Worm (Caenorhabditis elegans): ENCODE measurements around the gene F17C11.4.

ce11 chrV:10942161-10942560 lies 9.5 kb upstream of the F17C11.4 start, which contains the start of gene zip-9:
- TF ChIP-seq zag-1 (tag; optimal IDR thresholded peaks at IDR 0.05) (no peak), blmp-1 (tag; optimal IDR thresholded peaks at IDR 0.05) (no peak), irx-1 (tag; optimal IDR thresholded peaks at IDR 0.05) (no peak), ztf-11 (tag; optimal IDR thresholded peaks at IDR 0.05) (no peak), tbx-2 (tag; optimal IDR thresholded peaks at IDR 0.05) (no peak), fos-1 (tag; optimal IDR thresholded peaks at IDR 0.05) (no peak), dpl-1 (GFP tag; optimal IDR thresholded peaks at IDR 0.05) (no peak), unc-62 (GFP tag; optimal IDR thresholded peaks at IDR 0.05) (no peak), alr-1 (tag; optimal IDR thresholded peaks at IDR 0.05; ENCODE audit: borderline replicate concordance) (no peak), nhr-237 (tag; optimal IDR thresholded peaks at IDR 0.05) (no peak)
